Worm (Caenorhabditis elegans) whole organism, midembryonic: ENCODE results near the gene nac-3.

Experiments used
- cog-1 ChIP-seq: sonication (generic microtip); optimal IDR thresholded peaks from 2 replicates; lab custom pipeline; 2016; ENCODE audit warnings: missing genetic modification characterization, missing compliant biosample characterization
- ztf-23 ChIP-seq: fragments of 200-800 bp; sonication (Bioruptor generic); IDR thresholded peaks from 2 replicates; pipeline ENCODE4 v1.3.6; 2022; ENCODE audit warnings: missing genetic modification reagents, missing genetic modification characterization, missing compliant biosample characterization
- ztf-29 ChIP-seq: fragments of 200-800 bp; sonication (Bioruptor generic); IDR thresholded peaks from 2 replicates; pipeline ENCODE4 v1.3.6; 2022; ENCODE audit warnings: missing genetic modification reagents, missing genetic modification characterization, missing compliant biosample characterization

ce11 chrIII:10153003-10153402, 408 bp downstream of the nac-3 start:
- no peak for TF ChIP-seq cog-1 (tag; lab: Kevin White, UChicago)
- TF ChIP-seq ztf-29 (GFP tag; lab: Robert Waterston, UW) = no peak
- no peak for TF ChIP-seq ztf-23 (GFP tag; lab: Robert Waterston, UW)
